Worm (Caenorhabditis elegans) whole organism, young adult: Measurements from ENCODE around the gene ZK1320.7.

Experiments used
- B0019.2 ChIP-seq: fragments of 200-800 bp; sonication (Bioruptor generic); conservative IDR thresholded peaks from 2 replicates; pipeline ENCODE4 v1.3.6; 2022; ENCODE audit warnings: missing genetic modification reagents, missing genetic modification characterization, missing compliant biosample characterization
- C17E4.6 ChIP-seq: fragments of 200-800 bp; sonication (Bioruptor generic); IDR thresholded peaks from 2 replicates; pipeline ENCODE4 v1.3.6; 2022; ENCODE audit warnings: missing genetic modification reagents, missing genetic modification characterization, missing compliant biosample characterization
- D2030.7 ChIP-seq: fragments of 200-800 bp; sonication (Bioruptor generic); IDR thresholded peaks from 2 replicates; pipeline ENCODE4 v1.3.6; 2022; ENCODE audit warnings: missing genetic modification reagents, missing genetic modification characterization, missing compliant biosample characterization
- F10E7.11 ChIP-seq: sonication (generic microtip); optimal IDR thresholded peaks from 2 replicates; lab custom pipeline; 2017; ENCODE audit warnings: mild to moderate bottlenecking, missing genetic modification characterization, moderate library complexity, missing compliant biosample characterization
- F23B12.7 ChIP-seq: sonication (generic microtip); optimal IDR thresholded peaks from 2 replicates; lab custom pipeline; 2017; ENCODE audit warnings: missing genetic modification characterization, mild to moderate bottlenecking, missing compliant biosample characterization, antibody characterized with exemption, moderate library complexity; ENCODE audit not compliant: insufficient read depth
- F57A8.1 ChIP-seq: fragments of 200-800 bp; sonication (Bioruptor generic); optimal IDR thresholded peaks from 2 replicates; lab custom pipeline; 2018; ENCODE audit warnings: mild to moderate bottlenecking, missing genetic modification characterization, moderate library complexity, missing compliant biosample characterization
- K11D2.4 ChIP-seq: fragments of 200-800 bp; sonication (Bioruptor generic); IDR thresholded peaks from 2 replicates; pipeline ENCODE4 v1.3.6; 2022; ENCODE audit warnings: missing genetic modification reagents, missing genetic modification characterization, missing compliant biosample characterization
- T26A5.8 ChIP-seq: sonication (generic microtip); optimal IDR thresholded peaks from 2 replicates; lab custom pipeline; 2016; ENCODE audit warnings: missing genetic modification characterization, missing compliant biosample characterization
- Y53G8AR.9 ChIP-seq: fragments of 200-800 bp; sonication (Bioruptor generic); conservative IDR thresholded peaks from 2 replicates; pipeline ENCODE4 v1.3.6; 2022; ENCODE audit warnings: missing genetic modification reagents, missing genetic modification characterization, missing compliant biosample characterization
- Y67H2A.10 ChIP-seq: fragments of 200-800 bp; sonication (Bioruptor generic); conservative IDR thresholded peaks from 2 replicates; pipeline ENCODE4 v1.3.6; 2022; ENCODE audit warnings: missing genetic modification reagents, missing genetic modification characterization, missing compliant biosample characterization
- ZK185.1 ChIP-seq: sonication (generic microtip); optimal IDR thresholded peaks from 2 replicates; lab custom pipeline; 2016; ENCODE audit warnings: mild to moderate bottlenecking, missing genetic modification characterization, missing compliant biosample characterization; ENCODE audit not compliant: poor library complexity, severe bottlenecking
- attf-3 ChIP-seq: fragments of 200-800 bp; sonication (Bioruptor generic); conservative IDR thresholded peaks from 2 replicates; pipeline ENCODE4 v1.3.6; 2022; ENCODE audit warnings: missing genetic modification reagents, missing genetic modification characterization, missing compliant biosample characterization
- attf-6 ChIP-seq: fragments of 200-800 bp; sonication (Bioruptor generic); IDR thresholded peaks from 2 replicates; pipeline ENCODE4 v1.3.6; 2022; ENCODE audit warnings: missing genetic modification reagents, missing genetic modification characterization, missing compliant biosample characterization
- bed-1 ChIP-seq: fragments of 200-800 bp; sonication (Bioruptor generic); IDR thresholded peaks from 2 replicates; pipeline ENCODE4 v1.3.6; 2022; ENCODE audit warnings: missing genetic modification reagents, missing genetic modification characterization, missing compliant biosample characterization
- ceh-100 ChIP-seq: fragments of 200-800 bp; sonication (Bioruptor generic); IDR thresholded peaks from 2 replicates; pipeline ENCODE4 v1.3.6; 2022; ENCODE audit warnings: missing genetic modification reagents, missing genetic modification characterization, missing compliant biosample characterization
- dpff-1 ChIP-seq: sonication (generic microtip); optimal IDR thresholded peaks from 2 replicates; lab custom pipeline; 2017; ENCODE audit warnings: mild to moderate bottlenecking, missing genetic modification characterization, missing compliant biosample characterization
- egl-44 ChIP-seq: fragments of 200-800 bp; sonication (Bioruptor generic); IDR thresholded peaks from 2 replicates; pipeline ENCODE4 v1.3.6; 2022; ENCODE audit warnings: missing genetic modification reagents, missing genetic modification characterization, missing compliant biosample characterization
- ekl-4 ChIP-seq: fragments of 200-800 bp; sonication (Bioruptor generic); IDR thresholded peaks from 2 replicates; pipeline ENCODE4 v1.3.6; 2022; ENCODE audit warnings: missing genetic modification reagents, missing genetic modification characterization, missing compliant biosample characterization
- gei-17 ChIP-seq: fragments of 200-800 bp; sonication (Bioruptor generic); optimal IDR thresholded peaks from 2 replicates; lab custom pipeline; 2018; ENCODE audit warnings: mild to moderate bottlenecking, missing genetic modification characterization, missing compliant biosample characterization
- him-1 ChIP-seq: sonication (generic microtip); optimal IDR thresholded peaks from 2 replicates; lab custom pipeline; 2016; ENCODE audit warnings: missing genotype, missing genetic modification reagents, missing genetic modification characterization, missing compliant biosample characterization
- hmg-1.2 ChIP-seq: fragments of 200-800 bp; sonication (Bioruptor generic); IDR thresholded peaks from 2 replicates; pipeline ENCODE4 v1.3.6; 2022; ENCODE audit warnings: missing genetic modification reagents, missing genetic modification characterization, missing compliant biosample characterization
- hmg-20 ChIP-seq: fragments of 200-800 bp; sonication (Bioruptor generic); IDR thresholded peaks from 2 replicates; pipeline ENCODE4 v1.3.6; 2022; ENCODE audit warnings: missing genetic modification reagents, missing genetic modification characterization, missing compliant biosample characterization
- let-607 ChIP-seq, 2 experiments: fragments of 200-800 bp in 1 of 2; sonication (Bioruptor generic) in 1 of 2; sonication (generic microtip) in 1 of 2; optimal IDR thresholded peaks; 2 replicates each; lab custom pipeline; 2016 to 2018; ENCODE audit warnings: mild to moderate bottlenecking in 2 of 2, missing compliant biosample characterization in 2 of 2, missing genetic modification characterization in 2 of 2, moderate library complexity in 2 of 2, missing genotype in 1 of 2
- lsl-1 ChIP-seq: fragments of 200-800 bp; sonication (Bioruptor generic); optimal IDR thresholded peaks from 2 replicates; lab custom pipeline; 2018; ENCODE audit warnings: mild to moderate bottlenecking, missing genetic modification characterization, moderate library complexity, missing compliant biosample characterization
- madf-10 ChIP-seq: sonication (generic microtip); optimal IDR thresholded peaks from 2 replicates; lab custom pipeline; 2016; ENCODE audit warnings: mild to moderate bottlenecking, missing genetic modification characterization, missing compliant biosample characterization
- madf-6 ChIP-seq: fragments of 200-800 bp; sonication (Bioruptor generic); IDR thresholded peaks from 2 replicates; pipeline ENCODE4 v1.3.6; 2022; ENCODE audit warnings: missing genetic modification reagents, missing genetic modification characterization, missing compliant biosample characterization
- mcd-1 ChIP-seq: fragments of 200-800 bp; sonication (Bioruptor generic); IDR thresholded peaks from 2 replicates; pipeline ENCODE4 v1.3.6; 2022; ENCODE audit warnings: missing genetic modification reagents, missing genetic modification characterization, missing compliant biosample characterization
- mel-28 ChIP-seq: sonication (generic microtip); optimal IDR thresholded peaks from 2 replicates; lab custom pipeline; 2016; ENCODE audit warnings: borderline replicate concordance, mild to moderate bottlenecking, missing genetic modification characterization, missing compliant biosample characterization
- mes-4 ChIP-seq: sonication (generic microtip); optimal IDR thresholded peaks from 2 replicates; lab custom pipeline; 2016; ENCODE audit warnings: missing genotype, missing genetic modification characterization, missing compliant biosample characterization
- nhr-27 ChIP-seq: fragments of 200-800 bp; sonication (Bioruptor generic); optimal IDR thresholded peaks from 2 replicates; lab custom pipeline; 2018; ENCODE audit warnings: mild to moderate bottlenecking, missing genetic modification characterization, moderate library complexity, missing compliant biosample characterization
- nhr-80 ChIP-seq: sonication (generic microtip); optimal IDR thresholded peaks from 2 replicates; lab custom pipeline; 2016; ENCODE audit warnings: missing genetic modification characterization, missing compliant biosample characterization
- rec-8 ChIP-seq, 2 experiments: sonication (generic microtip); optimal IDR thresholded peaks; 2 replicates each; lab custom pipeline; 2016; ENCODE audit warnings: mild to moderate bottlenecking in 2 of 2, missing genetic modification characterization in 2 of 2, missing genetic modification reagents in 2 of 2, missing genotype in 2 of 2, missing biosample characterization in 1 of 2, missing compliant biosample characterization in 1 of 2, moderate library complexity in 1 of 2
- snpc-3.4 ChIP-seq: sonication (generic microtip); optimal IDR thresholded peaks from 2 replicates; lab custom pipeline; 2017; ENCODE audit warnings: missing genetic modification characterization, mild to moderate bottlenecking, missing compliant biosample characterization, antibody characterized with exemption, moderate library complexity, missing genotype, missing genetic modification reagents
- sptf-2 ChIP-seq: fragments of 200-800 bp; sonication (Bioruptor generic); optimal IDR thresholded peaks from 2 replicates; lab custom pipeline; 2018; ENCODE audit warnings: mild to moderate bottlenecking, missing genetic modification characterization, missing compliant biosample characterization
- tbp1 ChIP-seq: fragments of 200-800 bp; sonication (Bioruptor generic); optimal IDR thresholded peaks from 2 replicates; lab custom pipeline; 2018; ENCODE audit warnings: mild to moderate bottlenecking, missing genetic modification characterization, missing compliant biosample characterization
- tlf-1 ChIP-seq: fragments of 200-800 bp; sonication (Bioruptor generic); optimal IDR thresholded peaks from 2 replicates; lab custom pipeline; 2018; ENCODE audit warnings: mild to moderate bottlenecking, missing genetic modification characterization, missing compliant biosample characterization
- unc-130 ChIP-seq: sonication (generic microtip); optimal IDR thresholded peaks from 2 replicates; lab custom pipeline; 2016; ENCODE audit warnings: missing genetic modification reagents, missing genetic modification characterization, missing compliant biosample characterization
- unc-62 ChIP-seq: fragments of 150-350 bp; optimal IDR thresholded peaks from 2 replicates; lab custom pipeline; 2014; ENCODE audit warnings: missing biosample characterization, missing genetic modification reagents, missing genetic modification characterization
- ztf-25 ChIP-seq: fragments of 200-800 bp; sonication (Bioruptor generic); IDR thresholded peaks from 2 replicates; pipeline ENCODE4 v1.3.6; 2022; ENCODE audit warnings: missing genetic modification reagents, missing genetic modification characterization, missing compliant biosample characterization

ZK1320.7 gene

ce11 chrII:9665577-9665976 lies 5.8 kb upstream of the ZK1320.7 start, which contains the start of gene ZK1320.5:
Gene ZK1320.5, minus strand, starts transcription at chrII:9665677.
- TF ChIP-seq T26A5.8 (tag; lab: Kevin White, UChicago) (no peak), mel-28 (tag; lab: Kevin White, UChicago) (no peak), unc-130 (GFP tag; lab: Kevin White, UChicago) (no peak), gei-17 (GFP tag; lab: Kevin White, UChicago) (no peak), Y67H2A.10 (GFP tag; lab: Robert Waterston, UW) (no peak), attf-3 (GFP tag; lab: Robert Waterston, UW) (no peak), snpc-3.4 (no peak), ZK185.1 (no peak), ekl-4 (GFP tag; lab: Robert Waterston, UW) (no peak), hmg-20 (GFP tag; lab: Robert Waterston, UW) (no peak), dpff-1 (tag; lab: Kevin White, UChicago) (no peak), tlf-1 (no peak), rec-8 (tag; optimal IDR thresholded peaks at IDR 0.05; lab: Kevin White, UChicago) (no peak), tbp1 (GFP tag; lab: Kevin White, UChicago) (no peak), nhr-27 (tag; lab: Kevin White, UChicago) (no peak), unc-62 (GFP tag; lab: Kevin White, UChicago) (no peak), him-1 (no peak), ceh-100 (GFP tag; lab: Robert Waterston, UW) (no peak), madf-6 (GFP tag; lab: Robert Waterston, UW) (no peak)

ce11 chrII:9667382-9667781 lies 4.0 kb upstream of the ZK1320.7 start, which contains the start of gene ZK1320.11:
Gene ZK1320.11, plus strand, starts transcription at chrII:9667624.
- TF ChIP-seq madf-10 (tag; lab: Kevin White, UChicago): no peak
- TF ChIP-seq hmg-1.2 (GFP tag; lab: Robert Waterston, UW): peak; percentile 88
- no peak for TF ChIP-seq lsl-1
- no peak for TF ChIP-seq D2030.7 (GFP tag; lab: Robert Waterston, UW)
- TF ChIP-seq attf-3 (GFP tag; lab: Robert Waterston, UW): 0 out of 2 replicates have a peak, but pooled peaks have one; percentile 11

DNA sequence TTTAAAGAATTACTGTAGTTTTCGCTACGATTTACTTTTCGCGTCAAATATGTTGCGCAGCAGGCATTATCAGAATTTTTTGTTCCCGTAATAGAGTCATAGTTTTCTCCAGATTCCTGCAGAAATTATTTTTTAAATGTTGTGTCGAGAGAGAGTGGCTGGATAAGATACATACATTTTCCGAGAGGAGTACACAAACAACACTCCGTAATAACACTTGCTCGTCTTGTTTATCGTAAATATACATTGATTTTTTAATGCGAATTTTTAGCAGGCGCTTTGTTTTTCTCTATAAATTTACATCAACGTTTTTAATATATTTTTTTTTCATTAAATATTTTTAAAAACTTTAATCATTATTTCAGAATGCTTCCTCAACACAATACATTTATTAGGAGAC lies 2.4 kb upstream of the ZK1320.7 start, which contains the start of gene taf-8:
TSS of gene taf-8 (plus strand) at position 360 of the 400 bp plus-strand sequence.
- peak; percentile 16; the same call in 1 of the 2 replicates for TF ChIP-seq hmg-1.2 (GFP tag; lab: Robert Waterston, UW)
- peak; percentile 95 for TF ChIP-seq attf-3 (GFP tag; lab: Robert Waterston, UW)
- no peak for TF ChIP-seq sptf-2
- TF ChIP-seq lsl-1: peak; percentile 73

DNA sequence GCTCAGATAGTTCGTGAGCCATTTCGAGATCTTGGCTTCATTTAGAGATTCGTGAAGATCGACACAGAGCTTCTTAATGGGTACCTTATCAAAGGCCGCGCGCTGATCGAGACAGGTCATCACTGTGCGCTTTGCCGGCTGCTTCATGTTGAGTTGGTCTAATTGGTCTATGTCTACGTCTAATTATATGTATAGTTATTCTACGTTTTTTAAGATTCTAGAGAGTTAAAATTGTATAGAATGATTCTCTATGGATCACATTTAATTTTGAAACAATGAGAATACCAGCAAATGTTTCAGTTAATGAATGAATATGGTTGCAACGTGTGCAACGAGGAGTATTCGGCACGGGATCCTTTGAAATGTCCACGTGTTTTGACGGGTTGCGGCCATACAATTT lies 3.3 kb downstream of the ZK1320.7 start, which contains the start of gene arc-1:
TSS of gene arc-1 (plus strand) at position 301 of the 400 bp plus-strand sequence.
- no peak for TF ChIP-seq F23B12.7 (tag; lab: Kevin White, UChicago)

DNA sequence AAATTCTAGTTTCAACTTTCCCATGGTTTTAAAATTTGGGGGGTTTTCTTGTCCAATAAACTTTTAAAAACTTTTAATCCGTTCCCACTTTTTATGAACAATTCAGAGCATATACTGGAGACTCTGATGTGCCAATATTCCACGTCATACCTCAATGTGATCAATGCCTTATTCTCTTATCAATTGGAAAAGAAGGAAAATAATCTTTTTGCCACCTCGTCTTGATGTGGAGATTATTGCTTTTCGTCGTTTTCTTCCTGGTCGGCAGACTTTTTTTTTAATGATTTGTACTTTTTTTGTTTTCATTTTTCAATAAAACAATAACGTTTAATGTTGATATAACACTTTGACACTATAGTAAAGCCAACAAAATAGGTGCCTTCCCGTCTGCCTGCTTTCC lies 6.1 kb downstream of the ZK1320.7 start:
- TF ChIP-seq Y53G8AR.9 (no peak), B0019.2 (GFP tag; lab: Robert Waterston, UW) (no peak), F10E7.11 (tag; lab: Kevin White, UChicago) (no peak), bed-1 (no peak), mes-4 (no peak), madf-6 (GFP tag; lab: Robert Waterston, UW) (no peak), F57A8.1 (GFP tag; lab: Kevin White, UChicago) (no peak), let-607 (tag; optimal IDR thresholded peaks at IDR 0.05; lab: Kevin White, UChicago) (peak in 1 of 2 experiments; percentile 22), mcd-1 (GFP tag; lab: Robert Waterston, UW) (no peak), C17E4.6 (GFP tag; lab: Robert Waterston, UW) (no peak), ztf-25 (GFP tag; lab: Robert Waterston, UW) (no peak), attf-6 (GFP tag; lab: Robert Waterston, UW) (no peak), gei-17 (GFP tag; lab: Kevin White, UChicago) (no peak), nhr-80 (tag; lab: Kevin White, UChicago) (peak; percentile 66), egl-44 (GFP tag; lab: Robert Waterston, UW) (no peak), K11D2.4 (GFP tag; lab: Robert Waterston, UW) (no peak)
